Worm (Caenorhabditis elegans): ENCODE data around the gene arrd-26.

The arrd-26 gene

DNA sequence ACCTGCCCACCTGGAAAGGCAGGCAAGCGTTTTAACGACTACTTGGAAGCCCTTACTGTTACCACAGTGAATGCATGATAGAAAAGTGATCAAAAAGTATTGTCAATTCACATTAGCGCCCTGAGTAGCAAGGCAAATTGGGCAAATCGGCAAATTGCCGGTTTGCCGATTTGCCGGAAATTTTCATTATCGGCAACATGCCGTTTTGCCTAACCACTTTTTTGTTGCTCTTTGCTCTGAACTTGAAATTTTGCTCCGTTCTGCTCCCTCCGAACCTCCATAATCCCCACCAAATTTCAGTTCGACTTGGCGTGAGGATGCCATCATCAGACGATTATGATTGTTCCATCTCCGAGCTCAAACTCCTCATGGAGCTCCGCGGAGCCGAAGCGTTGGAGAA is 17.7 kb downstream of the arrd-26 start, which contains the start of gene mca-2:
Gene mca-2 (plus strand): TSS at position 301 of the 400 bp plus-strand sequence.
- no peak for TF ChIP-seq lim-7 (GFP tag; IDR thresholded peaks at IDR 0.05)
- TF ChIP-seq dmd-8 (GFP tag; IDR thresholded peaks at IDR 0.05) = no peak
- TF ChIP-seq unc-130 (GFP tag; optimal IDR thresholded peaks at IDR 0.05) = no peak

- no peak for TF ChIP-seq nhr-11 (tag; optimal IDR thresholded peaks at IDR 0.05)
- TF ChIP-seq aha-1 (tag) = peak; percentile 73
Measured at ce11 chrIV:2099771-2100170, 33.8 kb downstream of the arrd-26 start, which contains the start of gene C23H5.11. Gene C23H5.11 (minus strand): TSS chrIV:2099871.

ce11 chrIV:2102793-2103192 is 36.8 kb downstream of the arrd-26 start, which contains the start of gene C23H5.15:
Gene C23H5.15 (minus strand): TSS chrIV:2102893.
- no peak for TF ChIP-seq daf-19 (GFP tag; conservative IDR thresholded peaks at IDR 0.05)
- no peak for TF ChIP-seq lir-3 (tag; optimal IDR thresholded peaks at IDR 0.05)

DNA sequence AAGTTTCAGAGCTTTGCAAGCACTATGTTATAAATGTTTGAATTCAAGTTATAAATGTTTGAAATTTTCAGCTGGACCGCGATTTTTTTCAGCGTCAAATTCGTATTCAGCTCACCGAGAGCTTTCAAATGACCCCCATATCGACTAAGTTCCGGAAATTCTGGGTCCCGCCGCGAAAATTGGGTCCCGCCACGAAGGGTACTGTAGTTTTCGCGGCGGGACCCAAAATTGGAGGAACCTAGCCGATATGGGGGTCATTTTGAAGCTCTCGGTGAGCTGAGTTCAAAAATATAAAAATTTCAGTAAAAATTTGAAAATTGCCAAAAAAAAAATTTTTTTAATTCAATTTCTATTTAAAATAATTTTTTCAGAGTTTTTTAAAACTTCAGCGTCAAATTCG is 40.7 kb downstream of the arrd-26 start:
- TF ChIP-seq F10B5.3 (tag; optimal IDR thresholded peaks at IDR 0.05) (no peak), daf-19 (GFP tag; conservative IDR thresholded peaks at IDR 0.05) (no peak), nhr-42 (GFP tag; IDR thresholded peaks at IDR 0.05) (no peak), skn-1 (tag; optimal IDR thresholded peaks at IDR 0.05) (no peak), lin-13 (GFP tag; optimal IDR thresholded peaks at IDR 0.05) (no peak), spr-1 (tag; optimal IDR thresholded peaks at IDR 0.05) (no peak), egl-43 (GFP tag; IDR thresholded peaks at IDR 0.05) (peak; percentile 53; the same call in 1 of the 2 replicates), tra-1 (GFP tag; IDR thresholded peaks at IDR 0.05) (no peak), hlh-30 (tag; optimal IDR thresholded peaks at IDR 0.05; ENCODE audit: insufficient read depth) (no peak), mdl-1 (tag; optimal IDR thresholded peaks at IDR 0.05) (no peak), ceh-32 (tag; optimal IDR thresholded peaks at IDR 0.05; ENCODE audit: poor library complexity) (no peak), fkh-10 (GFP tag; optimal IDR thresholded peaks at IDR 0.05) (no peak), arid-1 (GFP tag; conservative IDR thresholded peaks at IDR 0.05) (no peak), cey-2 (tag; optimal IDR thresholded peaks at IDR 0.05; ENCODE audit: borderline replicate concordance, insufficient read depth) (no peak), lim-7 (GFP tag; IDR thresholded peaks at IDR 0.05) (no peak), daf-16 (GFP tag; optimal IDR thresholded peaks at IDR 0.05) (no peak), daf-16 (tag; optimal IDR thresholded peaks at IDR 0.05) (no peak), lin-1 (GFP tag; IDR thresholded peaks at IDR 0.05) (no peak), dmd-8 (GFP tag; IDR thresholded peaks at IDR 0.05) (peak; percentile 26; the same call in 1 of the 2 replicates), set-16 (GFP tag; IDR thresholded peaks at IDR 0.05) (peak; percentile 26), F26F4.8 (GFP tag; conservative IDR thresholded peaks at IDR 0.05) (0 out of 2 replicates have a peak, but pooled peaks have one; percentile 9), ceh-28 (tag; optimal IDR thresholded peaks at IDR 0.05) (no peak), php-3 (GFP tag; IDR thresholded peaks at IDR 0.05) (no peak), unc-62 (GFP tag; optimal IDR thresholded peaks at IDR 0.05 in 1 of 2) (no peak), unc-62 (tag; optimal IDR thresholded peaks at IDR 0.05) (no peak), ctbp-1 (GFP tag; IDR thresholded peaks at IDR 0.05) (no peak), daf-12 (tag; optimal IDR thresholded peaks at IDR 0.05) (no peak), attf-4 (tag; optimal IDR thresholded peaks at IDR 0.05) (no peak), Y48G9A.11 (GFP tag; IDR thresholded peaks at IDR 0.05) (no peak), lin-38 (GFP tag; IDR thresholded peaks at IDR 0.05) (no peak), pha-4 (GFP tag; IDR thresholded peaks at IDR 0.05) (no peak), pha-4 (tag; optimal IDR thresholded peaks at IDR 0.05) (no peak), nhr-10 (tag; optimal IDR thresholded peaks at IDR 0.05) (no peak), ztf-7 (tag; optimal IDR thresholded peaks at IDR 0.05) (no peak), nhr-41 (GFP tag; IDR thresholded peaks at IDR 0.05) (no peak), nhr-28 (tag; optimal IDR thresholded peaks at IDR 0.05) (no peak), Y5F2A.4 (GFP tag; optimal IDR thresholded peaks at IDR 0.05) (no peak), pqm-1 (tag; optimal IDR thresholded peaks at IDR 0.05) (no peak), zip-2 (tag; optimal IDR thresholded peaks at IDR 0.05) (no peak), madf-5 (GFP tag; IDR thresholded peaks at IDR 0.05) (0 out of 4 replicates have a peak, but pooled peaks of 1 of the 2 experiments have one; percentile 13), egl-27 (tag; optimal IDR thresholded peaks at IDR 0.05) (no peak)
